Worm (Caenorhabditis elegans) whole organism, L4 larva: ENCODE data around the gene srg-10.

ENCODE experiments used
- F10B5.3 ChIP-seq: sonication (generic microtip); optimal IDR thresholded peaks from 2 replicates; lab custom pipeline; 2016; ENCODE audit warnings: mild to moderate bottlenecking, missing genetic modification characterization, missing compliant biosample characterization
- Y48G9A.11 ChIP-seq: fragments of 200-800 bp; sonication (Bioruptor generic); IDR thresholded peaks from 2 replicates; pipeline ENCODE4 v1.3.6; 2022; ENCODE audit warnings: missing genetic modification reagents, missing genetic modification characterization, missing compliant biosample characterization
- Y5F2A.4 ChIP-seq: fragments of 200-800 bp; sonication (Bioruptor generic); optimal IDR thresholded peaks from 2 replicates; lab custom pipeline; 2018; ENCODE audit warnings: mild to moderate bottlenecking, missing genetic modification characterization, missing compliant biosample characterization
- Y75B8A.6 ChIP-seq: fragments of 200-800 bp; sonication (Bioruptor generic); IDR thresholded peaks from 2 replicates; pipeline ENCODE4 v1.3.6; 2022; ENCODE audit warnings: missing genetic modification reagents, missing genetic modification characterization, missing compliant biosample characterization
- ZK337.2 ChIP-seq: fragments of 200-800 bp; sonication (Bioruptor generic); IDR thresholded peaks from 2 replicates; pipeline ENCODE4 v1.3.6; 2022; ENCODE audit warnings: missing genetic modification reagents, missing genetic modification characterization, missing compliant biosample characterization
- ZK546.5 ChIP-seq, 2 experiments: sonication (generic microtip); optimal IDR thresholded peaks; 2 replicates each; lab custom pipeline; 2017; ENCODE audit warnings: missing biosample characterization in 2 of 2, missing genetic modification characterization in 2 of 2
- aly-2 ChIP-seq: sonication (generic microtip); optimal IDR thresholded peaks from 2 replicates; lab custom pipeline; 2018; ENCODE audit warnings: missing biosample characterization, missing genetic modification characterization
- ama-1 ChIP-seq: fragments of 150-350 bp; optimal IDR thresholded peaks from 2 replicates; lab custom pipeline; 2014; ENCODE audit warnings: inconsistent platforms, mixed read lengths
- arid-1 ChIP-seq: fragments of 200-800 bp; sonication (Bioruptor generic); conservative IDR thresholded peaks from 2 replicates; pipeline ENCODE4 v1.3.6; 2022; ENCODE audit warnings: missing genetic modification reagents, missing genetic modification characterization, missing compliant biosample characterization
- attf-4 ChIP-seq: sonication (generic microtip); optimal IDR thresholded peaks from 3 replicates; lab custom pipeline; 2017; ENCODE audit warnings: missing biosample characterization, missing genetic modification characterization
- ceh-32 ChIP-seq: sonication (generic microtip); optimal IDR thresholded peaks from 2 replicates; lab custom pipeline; 2016; ENCODE audit warnings: mild to moderate bottlenecking, missing genetic modification characterization, missing compliant biosample characterization; ENCODE audit not compliant: poor library complexity
- ceh-82 ChIP-seq: sonication (generic microtip); optimal IDR thresholded peaks from 2 replicates; lab custom pipeline; 2017; ENCODE audit warnings: missing biosample characterization, missing genetic modification characterization
- ces-1 ChIP-seq: fragments of 150-350 bp; sonication (generic microtip); optimal IDR thresholded peaks from 4 replicates; lab custom pipeline; 2014; ENCODE audit warnings: missing biosample characterization, missing genetic modification reagents, missing genetic modification characterization
- ctbp-1 ChIP-seq: fragments of 200-800 bp; sonication (Bioruptor generic); IDR thresholded peaks from 2 replicates; pipeline ENCODE4 v1.3.6; 2022; ENCODE audit warnings: missing genetic modification reagents, missing genetic modification characterization, missing compliant biosample characterization
- daf-16 ChIP-seq, 3 experiments: sonication (generic microtip); optimal IDR thresholded peaks; 2 replicates each; lab custom pipeline; 2016 to 2017; ENCODE audit warnings: missing genetic modification characterization in 3 of 3, missing genetic modification reagents in 3 of 3, mild to moderate bottlenecking in 2 of 3, missing compliant biosample characterization in 2 of 3, missing biosample characterization in 1 of 3, moderate library complexity in 1 of 3
- fos-1 ChIP-seq: fragments of 150-350 bp; optimal IDR thresholded peaks from 2 replicates; lab custom pipeline; 2014; ENCODE audit warnings: missing biosample characterization, missing genetic modification characterization
- gei-8 ChIP-seq: fragments of 200-800 bp; sonication (Bioruptor generic); optimal IDR thresholded peaks from 2 replicates; lab custom pipeline; 2018; ENCODE audit warnings: mild to moderate bottlenecking, missing genetic modification characterization, missing compliant biosample characterization
- hif-1 ChIP-seq, 2 experiments: sonication (generic microtip); optimal IDR thresholded peaks; 2 replicates each; lab custom pipeline; 2016 to 2017; ENCODE audit warnings: missing compliant biosample characterization in 2 of 2, missing genetic modification characterization in 2 of 2, missing genetic modification reagents in 2 of 2, missing genotype in 2 of 2, mild to moderate bottlenecking in 1 of 2
- hlh-11 ChIP-seq: fragments of 200-800 bp; sonication (Bioruptor generic); optimal IDR thresholded peaks from 2 replicates; lab custom pipeline; 2018; ENCODE audit warnings: mild to moderate bottlenecking, missing genetic modification characterization, missing compliant biosample characterization
- lim-7 ChIP-seq: fragments of 200-800 bp; sonication (Bioruptor generic); IDR thresholded peaks from 2 replicates; pipeline ENCODE4 v1.3.6; 2022; ENCODE audit warnings: missing genetic modification characterization, missing compliant biosample characterization
- lin-1 ChIP-seq: fragments of 200-800 bp; sonication (Bioruptor generic); IDR thresholded peaks from 2 replicates; pipeline ENCODE4 v1.3.6; 2022; ENCODE audit warnings: missing genetic modification reagents, missing genetic modification characterization, missing compliant biosample characterization
- lin-13 ChIP-seq: fragments of 150-350 bp; optimal IDR thresholded peaks from 2 replicates; lab custom pipeline; 2014; ENCODE audit warnings: missing biosample characterization, missing genetic modification reagents, missing genetic modification characterization
- lin-29 ChIP-seq: fragments of 200-800 bp; sonication (Bioruptor generic); IDR thresholded peaks from 2 replicates; pipeline ENCODE4 v1.3.6; 2022; ENCODE audit warnings: missing genetic modification reagents, missing genetic modification characterization, missing compliant biosample characterization
- lin-38 ChIP-seq: fragments of 200-800 bp; sonication (Bioruptor generic); IDR thresholded peaks from 2 replicates; pipeline ENCODE4 v1.3.6; 2022; ENCODE audit warnings: missing genetic modification reagents, missing genetic modification characterization, missing compliant biosample characterization
- lin-39 ChIP-seq: fragments of 150-350 bp; optimal IDR thresholded peaks from 2 replicates; lab custom pipeline; 2014; ENCODE audit warnings: missing biosample characterization, missing genetic modification reagents, missing genetic modification characterization
- madf-5 ChIP-seq, 2 experiments: fragments of 200-800 bp; sonication (Bioruptor generic); IDR thresholded peaks; 2 replicates each; pipeline ENCODE4 v1.3.6; 2022; ENCODE audit warnings: missing compliant biosample characterization in 2 of 2, missing genetic modification characterization in 2 of 2
- mdl-1 ChIP-seq, 2 experiments: fragments of 150-350 bp in 1 of 2; sonication (generic microtip) in 1 of 2; optimal IDR thresholded peaks; 2 replicates each; lab custom pipeline; 2014 to 2017; ENCODE audit warnings: missing biosample characterization in 2 of 2, missing genetic modification characterization in 2 of 2
- mdt-29 ChIP-seq: fragments of 200-800 bp; sonication (Bioruptor generic); IDR thresholded peaks from 2 replicates; pipeline ENCODE4 v1.3.6; 2022; ENCODE audit warnings: missing genetic modification reagents, missing genetic modification characterization, missing compliant biosample characterization
- mxl-2 ChIP-seq: fragments of 200-800 bp; sonication (Bioruptor generic); conservative IDR thresholded peaks from 2 replicates; pipeline ENCODE4 v1.3.6; 2022; ENCODE audit warnings: missing genetic modification reagents, missing genetic modification characterization, missing compliant biosample characterization
- nhr-25 ChIP-seq: sonication (generic microtip); optimal IDR thresholded peaks from 2 replicates; lab custom pipeline; 2017; ENCODE audit warnings: missing genetic modification characterization, mild to moderate bottlenecking, missing compliant biosample characterization, antibody characterized with exemption, moderate library complexity, borderline replicate concordance; ENCODE audit not compliant: insufficient read depth
- nhr-28 ChIP-seq: fragments of 150-350 bp; optimal IDR thresholded peaks from 2 replicates; lab custom pipeline; 2014; ENCODE audit warnings: missing biosample characterization, missing genetic modification characterization
- nhr-42 ChIP-seq: fragments of 200-800 bp; sonication (Bioruptor generic); IDR thresholded peaks from 2 replicates; pipeline ENCODE4 v1.3.6; 2022; ENCODE audit warnings: missing genetic modification characterization, missing compliant biosample characterization
- nhr-48 ChIP-seq: sonication (generic microtip); optimal IDR thresholded peaks from 2 replicates; lab custom pipeline; 2016; ENCODE audit warnings: mild to moderate bottlenecking, missing genetic modification characterization, missing compliant biosample characterization
- nhr-76 ChIP-seq: fragments of 150-350 bp; optimal IDR thresholded peaks from 2 replicates; lab custom pipeline; 2014; ENCODE audit warnings: missing biosample characterization, missing genetic modification characterization
- nhr-77 ChIP-seq: fragments of 150-350 bp; optimal IDR thresholded peaks from 2 replicates; lab custom pipeline; 2014; ENCODE audit warnings: missing biosample characterization, missing genetic modification characterization
- php-3 ChIP-seq: fragments of 200-800 bp; sonication (Bioruptor generic); IDR thresholded peaks from 2 replicates; pipeline ENCODE4 v1.3.6; 2022; ENCODE audit warnings: missing genetic modification reagents, missing genetic modification characterization, missing compliant biosample characterization
- snpc-1.2 ChIP-seq: fragments of 200-800 bp; sonication (Bioruptor generic); IDR thresholded peaks from 2 replicates; pipeline ENCODE4 v1.3.6; 2022; ENCODE audit warnings: missing genetic modification reagents, missing genetic modification characterization, missing compliant biosample characterization
- spr-1 ChIP-seq: sonication (generic microtip); optimal IDR thresholded peaks from 2 replicates; lab custom pipeline; 2016; ENCODE audit warnings: mild to moderate bottlenecking, missing genetic modification characterization, missing compliant biosample characterization
- spr-3 ChIP-seq: fragments of 200-800 bp; sonication (Bioruptor generic); optimal IDR thresholded peaks from 2 replicates; lab custom pipeline; 2018; ENCODE audit warnings: mild to moderate bottlenecking, missing genetic modification characterization, missing compliant biosample characterization
- tag-97 ChIP-seq: fragments of 200-800 bp; sonication (Bioruptor generic); IDR thresholded peaks from 2 replicates; pipeline ENCODE4 v1.3.6; 2022; ENCODE audit warnings: missing genetic modification characterization, missing compliant biosample characterization
- tra-1 ChIP-seq: fragments of 200-800 bp; sonication (Bioruptor generic); IDR thresholded peaks from 2 replicates; pipeline ENCODE4 v1.3.6; 2022; ENCODE audit warnings: missing genetic modification reagents, missing genetic modification characterization, missing compliant biosample characterization
- unc-130 ChIP-seq: sonication (generic microtip); optimal IDR thresholded peaks from 2 replicates; lab custom pipeline; 2016; ENCODE audit warnings: missing genetic modification reagents, missing genetic modification characterization, missing compliant biosample characterization
- unc-39 ChIP-seq: sonication (generic microtip); optimal IDR thresholded peaks from 2 replicates; lab custom pipeline; 2017; ENCODE audit warnings: missing biosample characterization, missing genetic modification characterization
- unc-62 ChIP-seq, 3 experiments: fragments of 150-350 bp in 1 of 3; sonication (generic microtip); optimal IDR thresholded peaks in 2 of 3; peaks in 1 of 3; 1 replicate in 1 of 3; 2 replicates in 2 of 3; lab custom pipeline; 2014 to 2017; ENCODE audit warnings: missing biosample characterization in 3 of 3, missing genetic modification characterization in 3 of 3, missing genetic modification reagents in 3 of 3, missing genotype in 1 of 3
- zfp-3 ChIP-seq: fragments of 200-800 bp; sonication (Bioruptor generic); conservative IDR thresholded peaks from 2 replicates; pipeline ENCODE4 v1.3.6; 2022; ENCODE audit warnings: missing genetic modification reagents, missing genetic modification characterization, missing compliant biosample characterization
- zip-11 ChIP-seq: fragments of 200-800 bp; sonication (Bioruptor generic); IDR thresholded peaks from 2 replicates; pipeline ENCODE4 v1.3.6; 2022; ENCODE audit warnings: missing genetic modification characterization, missing compliant biosample characterization
- ztf-7 ChIP-seq: fragments of 150-350 bp; optimal IDR thresholded peaks from 2 replicates; lab custom pipeline; 2014; ENCODE audit warnings: missing biosample characterization, missing genetic modification characterization

Gene srg-10

DNA sequence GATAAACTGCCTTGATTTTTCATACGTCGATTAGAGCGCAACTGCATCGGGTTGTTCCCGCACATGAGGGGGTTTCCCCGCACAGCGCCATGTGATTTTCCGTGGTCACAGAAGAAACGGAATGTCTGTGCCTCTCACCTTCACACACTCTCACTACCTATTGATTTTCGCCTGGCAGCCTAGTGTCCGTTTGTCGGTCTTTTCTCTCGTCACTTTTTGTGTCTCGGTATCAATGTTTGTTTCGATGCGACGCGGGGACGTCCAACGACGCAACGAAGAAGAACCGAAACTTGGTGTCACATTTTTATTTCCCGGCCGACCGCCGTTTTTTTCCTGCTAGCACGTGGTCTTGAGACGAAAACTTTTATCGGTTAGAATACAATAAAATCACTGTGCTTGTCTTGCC, 28.2 kb upstream of the srg-10 start (continued):
- TF ChIP-seq mdl-1 (tag; optimal IDR thresholded peaks at IDR 0.05; lab: Kevin White, UChicago) = peak; percentile 100
- no peak for TF ChIP-seq unc-130 (GFP tag; lab: Kevin White, UChicago)
- TF ChIP-seq nhr-42 (GFP tag; lab: Robert Waterston, UW) = peak; percentile 81
- no peak for TF ChIP-seq zip-11 (GFP tag; lab: Robert Waterston, UW)
- peak; percentile 97 for TF ChIP-seq nhr-28 (tag; lab: Kevin White, UChicago)
- peak; percentile 13 for TF ChIP-seq ama-1
- peak; percentile 82 for TF ChIP-seq mdt-29 (GFP tag; lab: Robert Waterston, UW)
- peak; percentile 90 for TF ChIP-seq lin-38 (GFP tag; lab: Robert Waterston, UW)
- TF ChIP-seq aly-2 (tag; lab: Kevin White, UChicago) = no peak
- TF ChIP-seq lin-39 (tag; lab: Kevin White, UChicago) = no peak
- TF ChIP-seq Y5F2A.4 (GFP tag; lab: Kevin White, UChicago) = no peak
- TF ChIP-seq lin-13 (GFP tag; lab: Kevin White, UChicago) = peak; percentile 91
- peak; percentile 15; the same call in 1 of the 2 replicates for TF ChIP-seq arid-1
- no peak for TF ChIP-seq Y48G9A.11 (GFP tag; lab: Robert Waterston, UW)
- peak; percentile 34 for TF ChIP-seq ztf-7
- TF ChIP-seq ZK546.5 (tag; optimal IDR thresholded peaks at IDR 0.05; lab: Kevin White, UChicago) = no peak
- no peak for TF ChIP-seq tag-97 (GFP tag; lab: Robert Waterston, UW)
- no peak for TF ChIP-seq F10B5.3 (tag; lab: Kevin White, UChicago)
- peak; percentile 76 for TF ChIP-seq mxl-2 (GFP tag; lab: Robert Waterston, UW)
- peak; percentile 82 for TF ChIP-seq gei-8 (GFP tag; lab: Kevin White, UChicago)
- TF ChIP-seq ceh-32 (tag; lab: Kevin White, UChicago) = no peak
- TF ChIP-seq ctbp-1 (GFP tag; lab: Robert Waterston, UW) = peak; percentile 78
- TF ChIP-seq unc-62 (GFP tag; optimal IDR thresholded peaks at IDR 0.05 in 1 of 2; lab: Kevin White, UChicago) = peak in 1 of 2 experiments; percentile 99
- no peak for TF ChIP-seq unc-62 (tag; optimal IDR thresholded peaks at IDR 0.05; lab: Kevin White, UChicago)
- no peak for TF ChIP-seq Y75B8A.6 (GFP tag; lab: Robert Waterston, UW)
- peak; percentile 73; the same call in 1 of the 2 replicates for TF ChIP-seq lin-29 (GFP tag; lab: Robert Waterston, UW)
- TF ChIP-seq nhr-77 (tag; lab: Kevin White, UChicago) = peak; percentile 97
- TF ChIP-seq php-3 (GFP tag; lab: Robert Waterston, UW) = peak; percentile 61; the same call in 1 of the 2 replicates
- TF ChIP-seq ZK337.2 (GFP tag; lab: Robert Waterston, UW) = 0 out of 2 replicates have a peak, but pooled peaks have one; percentile 25
- TF ChIP-seq snpc-1.2 (GFP tag; lab: Robert Waterston, UW) = no peak
- no peak for TF ChIP-seq lim-7
- TF ChIP-seq unc-39 (tag; lab: Kevin White, UChicago) = no peak
- no peak for TF ChIP-seq ceh-82 (tag; lab: Kevin White, UChicago)
- no peak for TF ChIP-seq ces-1 (GFP tag; lab: Kevin White, UChicago)
- no peak for TF ChIP-seq madf-5 (GFP tag; IDR thresholded peaks at IDR 0.05; lab: Robert Waterston, UW)
- TF ChIP-seq, all 104 proteins: peak for 67

ce11 chrIII:4649811-4650544, 27.6 kb upstream of the srg-10 start, which contains the start of gene ppm-2:
ppm-2 (plus strand) TSS chrIII:4650494.
- no peak for TF ChIP-seq nhr-76 (tag; lab: Kevin White, UChicago)
- TF ChIP-seq spr-3 (GFP tag; lab: Kevin White, UChicago) = no peak
- TF ChIP-seq tra-1 (GFP tag; lab: Robert Waterston, UW) = 0 out of 2 replicates have a peak, but pooled peaks have one; percentile 9
- TF ChIP-seq daf-16 (GFP tag; optimal IDR thresholded peaks at IDR 0.05; lab: Kevin White, UChicago) = no peak
- peak; percentile 43 for TF ChIP-seq daf-16 (tag; optimal IDR thresholded peaks at IDR 0.05; lab: Kevin White, UChicago)
- TF ChIP-seq attf-4 (tag; lab: Kevin White, UChicago) = no peak
- TF ChIP-seq nhr-28 (tag; lab: Kevin White, UChicago) = peak; percentile 63
- peak; percentile 24 for TF ChIP-seq hlh-11 (tag; lab: Kevin White, UChicago)
- no peak for TF ChIP-seq spr-1
- 0 out of 2 replicates have a peak, but pooled peaks have one; percentile 38 for TF ChIP-seq lin-1 (GFP tag; lab: Robert Waterston, UW)
- TF ChIP-seq snpc-1.2 (GFP tag; lab: Robert Waterston, UW) = peak; percentile 46; the same call in 1 of the 2 replicates
- TF ChIP-seq unc-130 (GFP tag; lab: Kevin White, UChicago) = peak; percentile 27
- TF ChIP-seq lin-38 (GFP tag; lab: Robert Waterston, UW) = peak; percentile 22; the same call in 1 of the 2 replicates
- TF ChIP-seq nhr-48 (tag; lab: Kevin White, UChicago) = no peak
- TF ChIP-seq nhr-25 (tag; lab: Kevin White, UChicago) = no peak
- no peak for TF ChIP-seq hif-1 (tag; optimal IDR thresholded peaks at IDR 0.05; lab: Kevin White, UChicago)
- no peak for TF ChIP-seq fos-1
- TF ChIP-seq zfp-3 (GFP tag; lab: Robert Waterston, UW) = 0 out of 2 replicates have a peak, but pooled peaks have one; percentile 45
